Fruit fly (Drosophila melanogaster) whole organism, embryonic: Measurements from ENCODE around the gene slmb.
A peak's percentile ranks its signal among the peaks of the same experiment; 100 is the strongest.

ENCODE experiments used
- Atf6 ChIP-seq: fragments of 200-800 bp; sonication (Bioruptor generic); IDR thresholded peaks from 2 replicates; pipeline ENCODE4 v1.3.6; 2022; ENCODE audit warnings: missing biosample characterization, missing genetic modification characterization
- Bgb ChIP-seq: fragments of 200-800 bp; sonication (Bioruptor generic); IDR thresholded peaks from 2 replicates; pipeline ENCODE4 v1.3.6; 2022; ENCODE audit warnings: missing biosample characterization, missing genetic modification characterization; ENCODE audit not compliant: partially characterized antibody
- Bteb2 ChIP-seq: fragments of 200-800 bp; sonication (Bioruptor generic); optimal IDR thresholded peaks from 2 replicates; lab custom pipeline; 2016; ENCODE audit warnings: missing biosample characterization, missing genetic modification characterization
- CG11723 ChIP-seq: fragments of 200-800 bp; sonication (Bioruptor generic); optimal IDR thresholded peaks from 2 replicates; lab custom pipeline; 2017; ENCODE audit warnings: missing biosample characterization, mild to moderate bottlenecking, missing genetic modification characterization
- CG14710 ChIP-seq: fragments of 200-800 bp; sonication (Bioruptor generic); optimal IDR thresholded peaks from 3 replicates; lab custom pipeline; 2019; ENCODE audit warnings: missing biosample characterization, mild to moderate bottlenecking, missing genetic modification characterization, moderate library complexity
- CG14965 ChIP-seq: fragments of 200-800 bp; sonication (Bioruptor generic); optimal IDR thresholded peaks from 2 replicates; lab custom pipeline; 2016; ENCODE audit warnings: missing biosample characterization, missing genetic modification characterization, borderline replicate concordance
- CG15011 ChIP-seq: fragments of 200-800 bp; sonication (Bioruptor generic); optimal IDR thresholded peaks from 3 replicates; lab custom pipeline; 2018; ENCODE audit warnings: missing biosample characterization, mild to moderate bottlenecking, missing genetic modification characterization
- CG16779 ChIP-seq: fragments of 200-800 bp; sonication (Bioruptor generic); IDR thresholded peaks from 2 replicates; pipeline ENCODE4 v1.3.6; 2022; ENCODE audit warnings: missing biosample characterization, missing genetic modification characterization
- CG17186 ChIP-seq: fragments of 200-800 bp; sonication (Bioruptor generic); optimal IDR thresholded peaks from 3 replicates; lab custom pipeline; 2017; ENCODE audit warnings: missing biosample characterization, missing genetic modification reagents, missing genetic modification characterization
- CG17361 ChIP-seq: fragments of 200-800 bp; sonication (Bioruptor generic); IDR thresholded peaks from 3 replicates; pipeline ENCODE4 v1.3.6; 2022; ENCODE audit warnings: missing biosample characterization, missing genetic modification characterization
- CG17912 ChIP-seq: fragments of 200-800 bp; sonication (Bioruptor generic); optimal IDR thresholded peaks from 2 replicates; lab custom pipeline; 2018; ENCODE audit warnings: missing biosample characterization, mild to moderate bottlenecking, missing genetic modification characterization
- CG18619 ChIP-seq: fragments of 200-800 bp; sonication (Bioruptor generic); optimal IDR thresholded peaks from 3 replicates; lab custom pipeline; 2017; ENCODE audit warnings: missing biosample characterization, mild to moderate bottlenecking, missing genetic modification characterization
- CG2875 ChIP-seq: fragments of 200-800 bp; sonication (Bioruptor generic); optimal IDR thresholded peaks from 2 replicates; lab custom pipeline; 2017; ENCODE audit warnings: missing biosample characterization, mild to moderate bottlenecking, missing genetic modification characterization, missing genetic modification reagents
- CG3847 ChIP-seq: fragments of 200-800 bp; sonication (Bioruptor generic); IDR thresholded peaks from 2 replicates; pipeline ENCODE4 v1.3.6; 2022; ENCODE audit warnings: missing biosample characterization, missing genetic modification characterization
- CG4360 ChIP-seq: fragments of 200-800 bp; sonication (Bioruptor generic); IDR thresholded peaks from 2 replicates; pipeline ENCODE4 v1.3.6; 2022; ENCODE audit warnings: missing biosample characterization, missing genetic modification characterization
- CG4707 ChIP-seq: fragments of 200-800 bp; sonication (Bioruptor generic); optimal IDR thresholded peaks from 2 replicates; lab custom pipeline; 2018; ENCODE audit warnings: missing biosample characterization, mild to moderate bottlenecking, missing genetic modification characterization, moderate library complexity
- CG7357 ChIP-seq: fragments of 200-800 bp; sonication (Bioruptor generic); IDR thresholded peaks from 3 replicates; pipeline ENCODE4 v1.3.6; 2022; ENCODE audit warnings: missing biosample characterization, missing genetic modification characterization
- CG8944 ChIP-seq: fragments of 200-800 bp; sonication (Bioruptor generic); optimal IDR thresholded peaks from 3 replicates; lab custom pipeline; 2016; ENCODE audit warnings: missing biosample characterization, missing genetic modification characterization
- CoRest ChIP-seq: fragments of 200-800 bp; sonication (Bioruptor generic); optimal IDR thresholded peaks from 3 replicates; lab custom pipeline; 2018; ENCODE audit warnings: missing biosample characterization, mild to moderate bottlenecking, missing genetic modification characterization, moderate library complexity
- D19B ChIP-seq: fragments of 200-800 bp; sonication (Bioruptor generic); optimal IDR thresholded peaks from 2 replicates; lab custom pipeline; 2017; ENCODE audit warnings: missing biosample characterization, mild to moderate bottlenecking, missing genetic modification characterization
- Dp ChIP-seq: fragments of 200-800 bp; sonication (Bioruptor generic); optimal IDR thresholded peaks from 2 replicates; lab custom pipeline; 2018; ENCODE audit warnings: missing biosample characterization, mild to moderate bottlenecking, missing genetic modification characterization, moderate library complexity
- ERR ChIP-seq: fragments of 200-800 bp; sonication (Bioruptor generic); optimal IDR thresholded peaks from 2 replicates; lab custom pipeline; 2016; ENCODE audit warnings: missing biosample characterization, missing genetic modification characterization
- Elba2 ChIP-seq: fragments of 200-800 bp; sonication (Bioruptor generic); optimal IDR thresholded peaks from 3 replicates; lab custom pipeline; 2016; ENCODE audit warnings: missing biosample characterization, missing genetic modification characterization
- Nf-YB ChIP-seq: fragments of 200-800 bp; sonication (Bioruptor generic); optimal IDR thresholded peaks from 3 replicates; lab custom pipeline; 2019; ENCODE audit warnings: missing biosample characterization, mild to moderate bottlenecking, missing genetic modification characterization, moderate library complexity
- Oaz ChIP-seq: fragments of 200-800 bp; sonication (Bioruptor generic); IDR thresholded peaks from 2 replicates; pipeline ENCODE4 v1.3.6; 2022; ENCODE audit warnings: missing biosample characterization, missing genetic modification characterization
- PHDP ChIP-seq: fragments of 200-800 bp; sonication (Bioruptor generic); optimal IDR thresholded peaks from 3 replicates; lab custom pipeline; 2018; ENCODE audit warnings: missing biosample characterization, mild to moderate bottlenecking, missing genetic modification characterization, moderate library complexity
- Rfx ChIP-seq: fragments of 200-800 bp; sonication (Bioruptor generic); IDR thresholded peaks from 2 replicates; pipeline ENCODE4 v1.3.6; 2022; ENCODE audit warnings: missing biosample characterization, missing genetic modification characterization
- al ChIP-seq: fragments of 200-800 bp; sonication (Bioruptor generic); IDR thresholded peaks from 2 replicates; pipeline ENCODE4 v1.3.6; 2022; ENCODE audit warnings: missing biosample characterization, missing genetic modification characterization
- ap ChIP-seq: fragments of 200-800 bp; sonication (Bioruptor generic); IDR thresholded peaks from 2 replicates; pipeline ENCODE4 v1.3.6; 2022; ENCODE audit warnings: missing biosample characterization, missing genetic modification characterization
- bcd ChIP-seq: fragments of 200-800 bp; sonication (Bioruptor generic); optimal IDR thresholded peaks from 2 replicates; lab custom pipeline; 2017; ENCODE audit warnings: missing biosample characterization, mild to moderate bottlenecking, missing genetic modification characterization
- bigmax ChIP-seq: fragments of 200-800 bp; sonication (Bioruptor generic); optimal IDR thresholded peaks from 2 replicates; lab custom pipeline; 2018; ENCODE audit warnings: missing biosample characterization, mild to moderate bottlenecking, missing genetic modification characterization
- dmrt99B ChIP-seq: fragments of 200-800 bp; sonication (Bioruptor generic); optimal IDR thresholded peaks from 2 replicates; lab custom pipeline; 2018; ENCODE audit warnings: missing biosample characterization, mild to moderate bottlenecking, missing genetic modification characterization, moderate library complexity
- esg ChIP-seq: fragments of 200-800 bp; sonication (Bioruptor generic); conservative IDR thresholded peaks from 2 replicates; pipeline ENCODE4 v1.3.6; 2022; ENCODE audit warnings: missing biosample characterization, missing genetic modification characterization
- gsb ChIP-seq: fragments of 200-800 bp; sonication (Bioruptor generic); IDR thresholded peaks from 2 replicates; pipeline ENCODE4 v1.3.6; 2022; ENCODE audit warnings: missing biosample characterization, missing genetic modification characterization
- ham ChIP-seq: fragments of 200-800 bp; sonication (Bioruptor generic); IDR thresholded peaks from 2 replicates; pipeline ENCODE4 v1.3.6; 2022; ENCODE audit warnings: missing biosample characterization, missing genetic modification characterization
- hbn ChIP-seq: fragments of 200-800 bp; sonication (Bioruptor generic); IDR thresholded peaks from 2 replicates; pipeline ENCODE4 v1.3.6; 2022; ENCODE audit warnings: missing biosample characterization, missing genetic modification characterization; ENCODE audit not compliant: partially characterized antibody
- kni ChIP-seq: fragments of 200-800 bp; sonication (Bioruptor generic); optimal IDR thresholded peaks from 3 replicates; lab custom pipeline; 2017; ENCODE audit warnings: mild to moderate bottlenecking, missing biosample characterization, missing genetic modification reagents, missing genetic modification characterization
- mirr ChIP-seq: fragments of 200-800 bp; sonication (Bioruptor generic); optimal IDR thresholded peaks from 3 replicates; lab custom pipeline; 2018; ENCODE audit warnings: missing biosample characterization, mild to moderate bottlenecking, missing genetic modification characterization
- nau ChIP-seq: fragments of 200-800 bp; sonication (Bioruptor generic); optimal IDR thresholded peaks from 3 replicates; lab custom pipeline; 2017; ENCODE audit warnings: missing biosample characterization, mild to moderate bottlenecking, missing genetic modification characterization, missing genetic modification reagents
- nerfin-2 ChIP-seq: fragments of 200-800 bp; sonication (Bioruptor generic); IDR thresholded peaks from 2 replicates; pipeline ENCODE4 v1.3.6; 2022; ENCODE audit warnings: missing biosample characterization, missing genetic modification characterization; ENCODE audit not compliant: partially characterized antibody
- phol ChIP-seq: fragments of 200-800 bp; sonication (Bioruptor generic); optimal IDR thresholded peaks from 3 replicates; lab custom pipeline; 2018; ENCODE audit warnings: missing biosample characterization, mild to moderate bottlenecking, missing genetic modification characterization, moderate library complexity
- rib ChIP-seq: fragments of 200-800 bp; sonication (Bioruptor generic); IDR thresholded peaks from 2 replicates; pipeline ENCODE4 v1.3.6; 2022; ENCODE audit warnings: missing biosample characterization, missing genetic modification characterization
- ro ChIP-seq: fragments of 200-800 bp; sonication (Bioruptor generic); IDR thresholded peaks from 2 replicates; pipeline ENCODE4 v1.3.6; 2022; ENCODE audit warnings: missing biosample characterization, missing genetic modification characterization
- shn ChIP-seq: fragments of 200-800 bp; sonication (Bioruptor generic); optimal IDR thresholded peaks from 3 replicates; lab custom pipeline; 2016; ENCODE audit warnings: missing biosample characterization, missing genetic modification characterization
- trem ChIP-seq: fragments of 200-800 bp; optimal IDR thresholded peaks from 3 replicates; lab custom pipeline; 2019; ENCODE audit warnings: missing biosample characterization, mild to moderate bottlenecking, missing genetic modification characterization, moderate library complexity
- vfl ChIP-seq: fragments of 200-800 bp; sonication (Bioruptor generic); optimal IDR thresholded peaks from 2 replicates; lab custom pipeline; 2016; ENCODE audit warnings: missing biosample characterization, missing genetic modification characterization
- vnd ChIP-seq: fragments of 200-800 bp; sonication (Bioruptor generic); IDR thresholded peaks from 3 replicates; pipeline ENCODE4 v1.3.6; 2022; ENCODE audit warnings: missing biosample characterization, missing genetic modification characterization; ENCODE audit not compliant: partially characterized antibody
- vvl ChIP-seq: fragments of 200-800 bp; sonication (Bioruptor generic); IDR thresholded peaks from 2 replicates; pipeline ENCODE4 v1.3.6; 2022; ENCODE audit warnings: missing biosample characterization, missing genetic modification characterization
- zfh2 ChIP-seq: fragments of 200-800 bp; sonication (Bioruptor generic); optimal IDR thresholded peaks from 2 replicates; lab custom pipeline; 2016; ENCODE audit warnings: missing biosample characterization, missing genetic modification characterization

slmb gene

DNA sequence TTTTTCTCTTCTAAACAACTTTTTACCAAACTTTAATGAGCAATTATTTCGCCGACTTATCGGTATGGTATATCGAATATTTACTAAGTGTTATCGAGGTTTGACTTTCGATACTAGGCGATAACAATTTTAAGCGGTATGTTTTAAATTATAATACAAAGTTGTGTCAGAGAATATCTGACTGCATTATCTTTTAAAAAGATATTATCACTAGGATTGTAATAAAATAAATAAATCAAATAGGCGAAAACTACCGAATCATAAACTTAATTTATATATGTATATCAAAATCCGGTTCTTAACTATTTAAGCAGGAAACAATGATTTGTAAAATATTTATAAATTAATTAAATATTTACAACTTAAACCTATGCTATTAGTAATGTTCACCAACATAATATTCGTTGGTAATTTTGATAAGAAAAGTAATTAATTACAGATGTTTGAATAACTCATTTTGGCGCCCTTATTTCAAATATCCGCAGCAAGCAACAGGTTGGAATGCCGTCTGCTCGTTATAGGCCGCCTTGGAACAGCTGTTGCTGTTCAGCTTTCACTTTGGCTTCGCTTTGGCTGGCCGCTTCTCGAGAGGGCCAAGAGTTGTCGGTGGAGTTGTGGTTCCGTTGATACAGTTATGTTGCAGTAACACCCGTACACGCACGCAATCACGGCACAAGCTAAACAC, 19.2 kb downstream of the slmb start, which contains the start of the genes Sec15 and rtet (continued):
- TF ChIP-seq vvl (GFP tag; lab: Robert Waterston, UW) = peak; percentile 76
- peak; percentile 47 for TF ChIP-seq mirr (GFP tag; lab: Kevin White, UChicago)
- TF ChIP-seq Bteb2 = peak; percentile 28
- peak; percentile 55 for TF ChIP-seq CG18619
- TF ChIP-seq zfh2 (GFP tag; lab: Kevin White, UChicago) = peak; percentile 1
- TF ChIP-seq CG14965 (GFP tag; lab: Kevin White, UChicago) = no peak
- peak; percentile 45; the same call in 1 of the 2 replicates for TF ChIP-seq Atf6 (GFP tag; lab: Robert Waterston, UW)
- no peak for TF ChIP-seq D19B (GFP tag; lab: Kevin White, UChicago)
- TF ChIP-seq CG17361 (GFP tag; lab: Robert Waterston, UW) = peak; percentile 31; the same call in 1 of the 3 replicates
- 0 out of 2 replicates have a peak, but pooled peaks have one; percentile 17 for TF ChIP-seq Oaz (GFP tag; lab: Robert Waterston, UW)
- no peak for TF ChIP-seq ro (GFP tag; lab: Robert Waterston, UW)
- peak; percentile 80 for TF ChIP-seq Dp (GFP tag; lab: Kevin White, UChicago)
- TF ChIP-seq nau (GFP tag; lab: Kevin White, UChicago) = no peak
- TF ChIP-seq nerfin-2 = peak; percentile 66
- no peak for TF ChIP-seq shn
- TF ChIP-seq trem (tag; lab: Kevin White, UChicago) = peak; percentile 48
- TF ChIP-seq PHDP = peak; percentile 81
- TF ChIP-seq bigmax = no peak
- TF ChIP-seq dmrt99B (tag; lab: Kevin White, UChicago) = no peak
- no peak for TF ChIP-seq Elba2 (GFP tag; lab: Kevin White, UChicago)
- peak; percentile 52; the same call in 2 of the 3 replicates for TF ChIP-seq vnd (GFP tag; lab: Robert Waterston, UW)
- no peak for TF ChIP-seq ham
- TF ChIP-seq rib (GFP tag; lab: Robert Waterston, UW) = no peak
- no peak for TF ChIP-seq CG17912
- TF ChIP-seq bcd (GFP tag; lab: Kevin White, UChicago) = peak; percentile 45
- no peak for TF ChIP-seq CG8944 (GFP tag; lab: Kevin White, UChicago)
- TF ChIP-seq ap = no peak
- TF ChIP-seq CG14710 (tag; lab: Kevin White, UChicago) = peak; percentile 77
- peak; percentile 26 for TF ChIP-seq Nf-YB
- TF ChIP-seq phol (tag; lab: Kevin White, UChicago) = peak; percentile 91
- no peak for TF ChIP-seq CG7357 (GFP tag; lab: Robert Waterston, UW)
- peak; percentile 48; the same call in 1 of the 2 replicates for TF ChIP-seq CG3847
- no peak for TF ChIP-seq esg (GFP tag; lab: Robert Waterston, UW)
- no peak for TF ChIP-seq CG4707 (GFP tag; lab: Kevin White, UChicago)
- TF ChIP-seq Bgb (GFP tag; lab: Robert Waterston, UW) = peak; percentile 34
- no peak for TF ChIP-seq CG4360 (GFP tag; lab: Robert Waterston, UW)
- TF ChIP-seq gsb (GFP tag; lab: Robert Waterston, UW) = peak; percentile 45; the same call in 1 of the 2 replicates
- TF ChIP-seq CG17186 (GFP tag; lab: Kevin White, UChicago) = no peak
- 0 out of 2 replicates have a peak, but pooled peaks have one; percentile 26 for TF ChIP-seq CG16779 (GFP tag; lab: Robert Waterston, UW)
- peak; percentile 10 for TF ChIP-seq kni (GFP tag; lab: Kevin White, UChicago)
- no peak for TF ChIP-seq CG2875 (GFP tag; lab: Kevin White, UChicago)
- peak; percentile 60 for TF ChIP-seq CG11723 (GFP tag; lab: Kevin White, UChicago)
- TF ChIP-seq CG15011 (GFP tag; lab: Kevin White, UChicago) = no peak
- no peak for TF ChIP-seq vfl (GFP tag; lab: Kevin White, UChicago)
- TF ChIP-seq al (GFP tag; lab: Robert Waterston, UW) = no peak
- no peak for TF ChIP-seq ERR (GFP tag; lab: Kevin White, UChicago)
- 0 out of 2 replicates have a peak, but pooled peaks have one; percentile 26 for TF ChIP-seq hbn
- TF ChIP-seq Rfx = peak; percentile 72
- peak; percentile 71 for TF ChIP-seq CoRest (tag; lab: Kevin White, UChicago)
